Fruit fly (Drosophila melanogaster) ovary, adult (tissue): Measurements from ENCODE around the gene CG34355.

Source experiments
- CG17801 ChIP-seq: fragments of 200-800 bp; optimal IDR thresholded peaks from 2 replicates; lab custom pipeline; 2019; ENCODE audit warnings: missing biosample characterization, mild to moderate bottlenecking, missing genetic modification characterization, moderate library complexity; ENCODE audit not compliant: partially characterized antibody

CG34355 gene

DNA sequence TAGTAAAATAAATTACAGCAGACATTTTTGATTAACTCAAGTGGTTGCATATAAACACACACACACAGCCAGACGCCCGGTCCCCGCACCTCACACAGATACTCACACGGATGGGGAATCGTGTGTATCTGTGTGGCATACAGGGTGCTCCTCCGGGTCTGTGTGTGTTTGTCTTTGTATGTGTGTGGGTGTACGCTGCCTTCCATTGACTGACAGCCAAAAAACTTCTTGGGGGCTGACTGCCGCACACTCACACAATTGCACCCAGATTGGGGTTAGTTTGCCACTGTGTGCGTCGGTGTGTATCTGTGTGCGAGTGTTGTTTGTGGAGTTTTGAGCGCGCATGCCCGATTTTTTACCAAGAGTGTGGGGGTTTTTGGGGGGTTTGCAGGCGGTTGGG lies 42.4 kb downstream of the CG34355 start:
- TF ChIP-seq CG17801 (GFP tag; lab: Kevin White, UChicago), result no peak

DNA sequence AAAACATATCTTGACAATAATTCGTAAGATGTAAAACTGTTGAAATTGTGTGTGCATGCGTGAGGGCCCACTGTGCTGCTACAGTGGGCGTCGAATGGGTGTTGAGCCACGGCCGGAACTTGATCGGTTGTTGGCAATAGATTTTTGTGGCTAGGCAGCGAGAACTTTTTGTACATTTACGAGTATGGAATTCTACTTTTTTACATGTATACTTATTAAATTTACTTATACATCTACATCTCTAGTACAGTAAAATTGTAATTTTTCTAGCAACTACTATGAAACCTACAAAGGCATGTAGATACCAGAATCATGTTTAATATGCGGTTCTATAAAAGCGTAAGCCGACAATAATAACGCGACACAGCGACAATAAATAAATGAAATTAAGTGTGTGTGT lies 45.9 kb downstream of the CG34355 start:
- TF ChIP-seq CG17801 (GFP tag; lab: Kevin White, UChicago), result no peak

DNA sequence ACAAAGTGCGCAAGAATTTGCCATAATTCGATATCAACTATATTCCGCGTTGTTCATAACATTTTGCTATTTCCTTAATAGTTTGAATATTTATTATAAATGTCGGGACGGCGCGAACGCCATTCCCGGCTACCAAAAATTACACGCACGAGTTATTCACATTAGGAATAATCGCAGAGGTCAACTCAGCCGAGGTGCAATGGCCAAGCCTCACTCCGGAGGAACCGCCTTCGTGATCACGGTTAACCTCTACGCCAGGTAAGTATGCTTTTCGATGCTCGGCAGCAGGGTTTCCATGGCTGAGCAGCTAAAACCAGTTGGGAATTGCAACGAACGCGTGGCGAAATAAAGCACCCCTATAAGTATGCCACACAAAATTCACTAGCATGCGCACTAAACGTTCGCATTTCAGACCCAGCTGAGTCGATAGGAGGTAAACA lies 55.7 kb downstream of the CG34355 start:
- TF ChIP-seq CG17801 (GFP tag; lab: Kevin White, UChicago), result peak; percentile 6

DNA sequence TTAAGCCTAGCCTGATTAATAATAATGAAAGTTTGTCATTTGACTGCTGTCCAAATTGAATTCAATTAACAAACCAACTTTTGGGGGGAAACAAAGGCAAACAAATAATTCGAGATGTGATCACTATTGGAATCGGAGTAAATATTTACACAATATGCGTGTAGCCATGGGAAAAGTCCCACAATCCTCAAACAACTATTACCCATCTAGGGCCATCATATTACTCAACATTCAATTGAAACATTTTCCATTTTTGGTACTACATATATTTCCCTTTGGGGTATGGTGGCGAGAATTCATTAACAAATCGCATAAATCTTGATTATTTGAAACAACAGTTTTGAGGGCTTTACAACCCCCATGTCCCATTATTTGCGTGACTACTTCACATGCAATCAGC lies 63.5 kb downstream of the CG34355 start:
- TF ChIP-seq CG17801 (GFP tag; lab: Kevin White, UChicago), result no peak

DNA sequence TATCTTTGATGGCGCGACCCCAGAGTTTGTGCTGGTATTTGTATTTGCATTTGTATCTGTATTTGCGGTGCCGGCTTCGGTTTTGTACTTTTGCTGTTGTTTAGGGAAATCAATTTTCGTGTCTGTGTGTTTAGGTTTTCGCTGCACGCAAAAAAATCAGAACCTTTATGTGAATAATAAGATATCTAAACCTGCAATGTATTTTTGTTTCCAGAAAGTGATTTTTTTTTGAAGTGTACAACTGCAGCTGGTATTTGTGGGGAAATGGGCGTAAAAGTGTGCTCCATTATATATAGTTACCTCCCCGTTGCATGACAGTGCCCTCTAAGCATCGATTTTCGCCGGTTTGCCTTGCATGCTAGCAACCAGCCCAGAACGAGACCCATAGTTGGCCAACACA lies 64.2 kb downstream of the CG34355 start:
- TF ChIP-seq CG17801 (GFP tag; lab: Kevin White, UChicago), result no peak

DNA sequence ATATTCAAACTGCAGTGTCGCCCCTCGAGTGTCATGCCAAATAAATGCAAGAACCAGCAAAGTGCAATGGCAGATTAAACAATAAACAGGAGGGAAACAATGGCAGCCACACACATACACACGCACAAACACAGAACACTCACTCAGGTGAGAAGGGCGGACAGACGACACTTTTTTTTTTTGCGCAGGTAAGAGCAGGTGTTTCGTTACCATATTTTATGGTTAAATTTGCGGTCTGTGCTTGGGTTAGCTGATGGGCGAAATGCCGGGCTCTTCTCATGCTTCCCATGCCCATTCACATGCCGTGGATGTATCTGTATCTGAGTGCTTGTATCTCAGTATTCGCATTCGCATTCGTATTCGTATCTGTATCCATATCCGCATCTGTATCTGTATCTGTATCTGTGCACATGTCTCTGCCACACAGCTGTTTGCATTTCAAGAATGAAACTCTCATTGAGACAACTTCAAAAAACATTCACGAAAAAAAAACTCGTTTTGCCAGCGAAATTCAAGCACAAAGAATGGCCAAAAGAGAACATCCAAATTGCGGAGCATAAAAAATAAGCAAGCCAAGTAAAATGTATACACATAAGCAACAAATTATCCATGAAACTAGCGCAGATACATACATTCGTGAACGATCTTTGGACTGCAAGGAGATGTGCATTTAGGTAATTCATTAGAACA lies 65.7 kb downstream of the CG34355 start:
- no peak for TF ChIP-seq CG17801 (GFP tag; lab: Kevin White, UChicago)

DNA sequence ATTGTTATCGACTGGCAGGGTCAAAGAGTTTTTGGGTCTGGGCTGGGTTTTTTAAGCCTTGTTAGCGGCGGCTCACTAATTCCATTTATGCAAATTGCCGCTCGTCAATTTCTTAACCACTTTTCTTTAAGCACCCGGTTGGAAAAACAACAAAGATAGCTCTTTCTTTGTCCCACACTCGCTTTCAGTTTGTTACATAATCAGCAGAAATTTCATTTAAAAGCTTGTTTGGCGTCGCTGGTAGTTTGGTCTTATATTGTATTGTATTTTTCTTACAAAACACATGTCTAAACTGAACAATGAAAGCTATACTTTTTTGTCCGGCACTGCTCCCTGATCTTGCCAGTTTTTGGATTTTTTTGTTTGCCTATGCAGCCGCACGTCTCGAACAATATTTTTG lies 66.3 kb downstream of the CG34355 start:
- no peak for TF ChIP-seq CG17801 (GFP tag; lab: Kevin White, UChicago)

DNA sequence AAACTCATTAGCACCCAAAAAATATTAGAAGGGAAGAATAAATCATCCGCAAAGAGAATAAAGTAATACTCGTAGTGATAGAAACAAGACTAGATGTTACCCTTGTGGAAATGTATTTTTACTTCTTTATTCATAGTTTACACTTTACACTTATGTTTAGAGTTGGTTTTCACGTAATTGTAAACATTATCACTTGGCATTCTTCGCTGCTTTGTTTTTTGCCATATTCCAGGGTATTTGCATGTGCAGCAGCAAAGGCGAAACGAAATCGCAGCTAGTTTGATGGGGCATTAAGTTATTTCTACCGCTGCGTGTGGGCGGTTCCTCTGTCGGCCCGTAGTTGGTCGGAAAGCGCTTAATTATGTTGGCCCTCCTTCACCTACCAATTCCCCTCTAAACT lies 68.1 kb downstream of the CG34355 start:
- TF ChIP-seq CG17801 (GFP tag; lab: Kevin White, UChicago), result no peak

DNA sequence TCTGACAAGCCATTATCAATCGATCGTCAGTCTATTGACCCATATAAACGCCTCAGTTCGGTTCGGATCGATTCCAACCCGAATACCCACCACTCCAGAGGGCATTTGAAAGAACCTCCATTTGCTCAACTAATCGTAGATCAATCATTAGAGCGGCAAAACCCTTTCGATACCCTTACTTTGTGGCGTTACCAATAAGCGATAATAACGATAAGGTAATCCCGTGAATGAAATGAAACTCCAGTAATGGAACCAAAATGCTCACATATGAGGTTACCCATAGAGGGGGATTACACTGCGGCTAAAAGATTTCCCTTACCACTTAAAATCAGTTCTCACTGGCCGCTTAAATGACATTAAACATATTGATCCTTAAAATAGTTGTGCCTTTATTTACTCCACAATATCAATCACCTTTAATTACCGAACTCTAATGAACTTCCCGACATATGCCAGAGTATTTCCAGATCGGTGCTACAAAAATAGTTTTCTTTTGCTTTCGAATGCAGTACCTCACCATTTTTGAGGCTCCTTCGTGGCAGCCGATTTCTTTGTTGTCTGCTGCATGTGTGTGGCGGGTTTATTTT lies 69.0 kb downstream of the CG34355 start:
- no peak for TF ChIP-seq CG17801 (GFP tag; lab: Kevin White, UChicago)

DNA sequence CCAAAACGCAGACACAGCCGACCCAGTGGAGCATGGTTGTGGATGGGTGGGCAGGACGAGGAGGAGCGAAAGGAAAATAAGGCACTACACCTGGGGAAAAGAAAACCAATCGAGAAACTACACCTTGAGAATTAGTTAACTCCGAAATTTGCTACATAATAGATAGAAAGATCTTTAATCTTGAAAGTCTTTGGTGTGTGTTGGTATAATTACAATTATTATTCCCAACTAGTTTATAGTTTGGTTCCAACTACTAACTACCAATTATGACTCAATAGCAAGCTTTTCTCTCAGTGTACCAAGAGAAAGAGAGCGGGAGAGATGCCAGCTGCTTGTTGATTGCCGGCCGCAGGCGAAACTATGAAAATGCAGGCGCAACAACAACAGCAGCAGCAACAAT lies 70.5 kb downstream of the CG34355 start:
- TF ChIP-seq CG17801 (GFP tag; lab: Kevin White, UChicago), result no peak

DNA sequence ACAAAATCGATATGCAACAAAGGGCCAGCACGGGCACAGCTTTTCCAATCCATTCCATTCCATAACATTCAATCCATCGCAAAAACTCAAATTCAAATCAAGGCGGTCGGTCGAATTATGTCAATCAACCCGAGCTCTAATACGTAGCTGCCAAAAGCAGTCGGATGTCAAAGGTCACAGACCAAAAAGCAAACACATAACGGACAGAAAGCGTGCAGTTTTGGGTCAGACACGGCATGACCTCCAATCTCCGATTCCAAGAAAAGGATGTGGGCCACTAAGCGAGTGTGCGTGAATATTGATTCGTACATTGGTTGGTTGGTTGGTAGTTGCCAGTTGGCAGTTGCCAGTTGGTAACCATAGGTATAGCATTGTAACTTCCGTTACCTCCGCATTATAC lies 71.1 kb downstream of the CG34355 start:
- TF ChIP-seq CG17801 (GFP tag; lab: Kevin White, UChicago), result no peak

DNA sequence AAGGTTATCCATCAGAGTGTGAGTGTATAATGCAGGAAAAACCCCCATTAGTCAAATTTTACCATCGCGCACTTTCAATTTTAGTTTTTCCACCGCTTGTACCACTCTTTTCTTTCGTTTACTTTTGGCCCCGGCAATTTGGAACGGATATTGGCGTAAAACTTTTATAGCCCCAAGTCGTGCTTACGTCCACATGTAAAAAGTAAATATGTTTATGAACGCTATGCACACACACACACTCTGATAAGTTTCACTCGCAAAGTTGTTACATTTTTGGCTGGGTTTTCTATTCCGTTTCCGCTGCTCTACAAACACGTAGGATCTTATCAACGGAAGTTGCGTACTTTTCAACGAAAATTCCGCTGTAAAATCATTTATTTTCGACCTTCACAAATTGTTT lies 73.0 kb downstream of the CG34355 start:
- no peak for TF ChIP-seq CG17801 (GFP tag; lab: Kevin White, UChicago)

DNA sequence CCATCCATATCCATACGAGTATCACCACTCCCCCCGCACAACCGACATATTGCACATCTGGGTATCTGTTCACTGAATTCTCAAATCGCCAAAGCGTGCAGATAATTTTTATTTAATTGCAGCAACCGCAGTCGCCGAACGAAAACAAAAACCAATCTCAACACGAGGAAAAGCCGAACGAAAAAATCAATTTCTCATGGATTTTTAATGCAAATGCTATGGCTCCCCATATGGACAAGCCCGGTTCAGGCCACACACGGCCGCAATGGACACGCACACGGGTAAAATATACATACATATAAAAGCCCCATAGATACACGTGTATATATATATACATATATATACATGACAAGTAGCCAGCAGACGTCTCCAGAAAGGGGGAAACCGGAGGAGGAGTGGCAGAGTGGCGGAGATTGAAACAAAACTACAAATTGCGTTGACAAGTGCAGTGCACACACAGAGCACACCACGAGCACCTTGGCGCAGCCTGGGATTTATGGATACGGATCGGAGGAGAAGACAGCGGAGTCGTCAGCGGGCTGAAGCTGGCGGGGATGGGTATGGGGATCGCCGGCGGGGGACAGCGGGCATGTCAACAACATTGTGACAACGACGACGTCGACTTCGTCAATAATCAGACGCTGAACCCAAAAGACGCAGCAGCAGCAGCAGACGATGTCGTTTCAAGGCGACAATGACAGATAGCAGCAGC lies 74.1 kb downstream of the CG34355 start:
- no peak for TF ChIP-seq CG17801 (GFP tag; lab: Kevin White, UChicago)

DNA sequence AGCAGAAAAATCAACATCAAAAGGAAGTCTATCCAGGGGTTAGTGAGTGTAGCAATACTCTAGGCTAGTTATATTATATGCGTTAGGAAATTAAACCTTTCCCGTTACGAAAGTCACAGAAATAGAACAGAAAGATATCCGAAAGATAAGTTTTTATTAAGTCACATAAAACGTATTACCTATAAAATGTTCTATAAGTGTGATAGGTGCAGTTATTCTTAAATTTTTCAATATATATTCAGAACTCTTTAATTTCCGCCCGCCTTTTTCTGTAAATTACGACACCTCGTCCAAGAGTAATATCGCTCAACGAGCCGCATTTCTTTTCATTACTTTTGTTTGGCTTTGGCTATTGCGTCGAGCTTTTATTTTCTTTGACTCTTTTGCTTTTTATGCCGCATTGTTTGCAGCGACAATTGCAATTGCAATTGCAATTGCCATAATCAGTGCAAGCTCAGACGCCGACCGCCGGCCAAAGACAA lies 74.7 kb downstream of the CG34355 start:
- TF ChIP-seq CG17801 (GFP tag; lab: Kevin White, UChicago), result no peak

DNA sequence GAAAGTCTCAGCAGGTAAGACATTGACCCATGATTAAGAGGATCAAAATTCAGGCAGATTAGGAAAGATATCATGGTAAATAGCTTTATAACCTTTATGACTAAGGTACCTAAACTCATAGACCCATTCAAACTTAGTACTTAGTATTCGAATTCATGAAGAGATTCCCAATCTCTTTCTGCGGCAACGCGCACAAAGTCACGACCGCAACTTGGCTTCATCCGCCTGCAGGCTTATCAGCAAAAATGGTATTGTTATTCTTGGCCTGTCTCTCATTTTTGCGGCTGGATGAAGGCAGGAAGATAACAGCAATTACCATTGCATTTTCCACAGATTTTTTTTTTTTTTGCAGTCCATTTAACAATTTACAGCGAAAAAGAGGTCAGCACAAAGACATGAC lies 76.6 kb downstream of the CG34355 start:
- no peak for TF ChIP-seq CG17801 (GFP tag; lab: Kevin White, UChicago)
